Fruit fly (Drosophila melanogaster) whole organism, adult: ENCODE results near the gene Apt1.

Experiments
- CG14711 ChIP-seq: fragments of 200-800 bp; sonication (Bioruptor generic); optimal IDR thresholded peaks from 2 replicates; lab custom pipeline; 2018; ENCODE audit warnings: missing biosample characterization, mild to moderate bottlenecking, missing genetic modification characterization, moderate library complexity
- kay ChIP-seq: fragments of 200-800 bp; sonication (Bioruptor generic); peaks from one replicate; lab custom pipeline; 2016; ENCODE audit warnings: missing biosample characterization, missing genetic modification characterization, borderline replicate concordance
- toe ChIP-seq: fragments of 200-800 bp; sonication (Bioruptor generic); optimal IDR thresholded peaks from 2 replicates; lab custom pipeline; 2016; ENCODE audit warnings: missing biosample characterization, missing genetic modification characterization

dm6 chr3L:11622750-11623149, 5.1 kb upstream of the Apt1 start:
- TF ChIP-seq kay (GFP tag; lab: Kevin White, UChicago) (peak; percentile 84), toe (GFP tag; lab: Kevin White, UChicago) (no peak), CG14711 (tag; lab: Kevin White, UChicago) (no peak)
